Worm (Caenorhabditis elegans): ENCODE results near the gene F01G10.10.

F01G10.10 gene

DNA sequence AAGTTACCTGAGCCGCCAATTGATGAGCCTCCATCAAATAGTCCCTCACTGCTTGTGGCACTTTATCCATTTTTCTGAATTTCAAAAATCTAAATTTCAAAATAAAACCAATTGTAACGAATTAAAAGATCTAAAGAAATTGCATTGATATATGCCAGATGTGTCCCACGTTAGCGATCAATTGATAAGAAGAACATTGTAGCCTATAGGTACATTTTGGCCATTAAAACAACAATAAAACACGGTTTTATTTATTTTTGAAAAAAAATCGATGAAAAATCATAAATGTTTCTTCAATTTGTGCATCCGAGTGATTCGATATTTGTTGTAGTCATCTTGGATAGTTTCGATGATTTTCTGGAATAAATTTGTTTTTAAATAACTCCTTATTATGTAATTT is 6.9 kb upstream of the F01G10.10 start, which contains the start of gene ech-8:
Gene ech-8, minus strand, starts transcription at position 132 of the 400 bp plus-strand sequence.
- TF ChIP-seq unc-62 (GFP tag; optimal IDR thresholded peaks at IDR 0.05), result no peak

DNA sequence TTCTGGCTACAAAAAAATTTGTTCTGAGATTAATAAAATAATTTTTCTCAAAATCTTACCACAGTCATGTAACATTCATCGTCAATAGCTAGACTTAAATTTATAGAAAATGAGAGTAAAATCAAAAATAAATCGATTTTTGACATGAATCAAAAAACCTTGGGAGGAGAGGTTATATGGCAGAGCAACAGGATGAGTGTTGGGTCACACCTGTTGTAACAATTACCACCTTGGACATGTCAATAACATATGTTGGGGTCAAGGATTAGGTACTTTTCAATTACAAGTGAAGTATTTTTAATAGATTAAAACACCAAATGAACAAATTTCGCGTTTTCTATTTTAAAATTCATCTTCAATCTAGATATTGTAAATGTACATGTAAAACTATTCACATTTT is 4.3 kb upstream of the F01G10.10 start, which contains the start of gene lipl-7:
Gene lipl-7, minus strand, starts transcription at position 165 of the 400 bp plus-strand sequence.
- TF ChIP-seq unc-62 (GFP tag; optimal IDR thresholded peaks at IDR 0.05), result no peak

DNA sequence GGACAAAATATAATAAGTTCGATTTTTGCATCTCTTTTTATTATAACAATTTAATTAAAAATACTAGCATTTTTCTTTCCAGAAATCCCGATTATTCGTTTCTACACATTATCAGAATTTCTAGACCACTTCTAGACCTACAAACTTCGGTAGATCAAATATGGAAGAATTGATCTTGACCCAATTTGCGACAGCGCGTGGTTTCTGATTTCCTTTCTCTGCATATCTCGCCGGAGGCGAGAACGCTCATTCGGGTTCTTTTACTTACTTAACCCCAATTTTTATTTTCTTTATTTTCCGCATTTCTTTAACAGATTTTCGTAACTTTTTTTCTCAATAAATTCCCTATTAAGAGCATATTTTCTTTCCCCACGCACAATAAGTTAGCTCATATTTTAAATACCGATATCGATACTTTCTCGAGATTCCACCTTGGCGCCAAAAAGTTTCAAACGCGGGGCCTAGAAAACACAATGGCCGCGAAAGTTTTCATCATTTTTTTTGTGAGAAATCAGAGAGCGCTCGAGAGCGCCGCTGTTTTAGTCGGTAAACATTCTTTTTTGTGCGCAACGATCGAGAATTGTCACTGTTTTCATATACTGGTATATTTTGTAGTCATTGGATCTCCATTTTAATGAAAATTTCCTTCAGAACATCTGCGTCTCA is 3.4 kb upstream of the F01G10.10 start:
- no peak for TF ChIP-seq unc-62 (GFP tag; optimal IDR thresholded peaks at IDR 0.05)

DNA sequence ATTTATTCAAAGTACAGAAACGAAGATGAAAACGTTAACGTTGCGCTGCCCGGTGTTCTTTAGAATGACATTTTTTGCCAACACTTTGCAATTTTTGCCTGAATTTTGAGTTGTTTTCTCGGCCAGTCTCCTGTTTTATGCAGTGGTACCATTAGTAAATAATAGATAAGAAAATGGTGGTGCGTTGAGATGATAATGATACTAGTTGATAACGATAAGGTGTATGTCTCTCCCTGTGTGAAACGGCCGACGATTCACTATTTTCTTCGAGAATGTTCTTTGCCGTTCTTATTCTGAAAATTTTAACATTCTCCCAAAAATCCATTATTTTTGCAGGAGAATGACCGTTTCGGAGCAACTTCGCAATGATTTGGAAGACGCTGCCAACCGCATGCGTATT is 2.7 kb upstream of the F01G10.10 start, which contains the start of gene tkt-1:
Gene tkt-1, plus strand, starts transcription at position 337 of the 400 bp plus-strand sequence.
- no peak for TF ChIP-seq unc-62 (GFP tag; optimal IDR thresholded peaks at IDR 0.05)

DNA sequence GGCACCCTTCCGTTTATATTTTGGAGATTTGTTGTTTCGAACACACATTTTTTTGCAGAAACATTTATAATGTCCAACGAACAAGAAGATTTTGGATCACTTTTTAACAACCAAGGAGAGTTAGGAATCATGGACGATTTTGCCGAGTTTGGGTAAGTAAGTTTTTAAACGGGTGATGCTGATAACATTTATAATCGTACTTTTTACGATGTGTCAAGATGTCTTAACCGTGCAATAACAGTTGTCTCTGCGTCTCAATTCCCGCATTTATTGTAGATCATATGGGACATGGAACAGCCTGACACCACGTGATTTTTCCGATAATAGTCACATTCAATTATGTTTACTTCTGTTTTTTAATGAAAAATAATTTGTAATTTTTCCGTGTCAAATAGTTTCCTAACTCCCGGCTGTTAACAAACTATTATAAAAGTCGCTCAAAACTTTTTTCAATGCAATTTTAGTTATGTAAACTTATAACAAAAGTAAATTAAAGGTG is 4.7 kb downstream of the F01G10.10 start, which contains the start of gene daf-14:
Gene daf-14, plus strand, starts transcription at position 51 of the 499 bp plus-strand sequence.
- TF ChIP-seq unc-62 (GFP tag; optimal IDR thresholded peaks at IDR 0.05), result no peak

DNA sequence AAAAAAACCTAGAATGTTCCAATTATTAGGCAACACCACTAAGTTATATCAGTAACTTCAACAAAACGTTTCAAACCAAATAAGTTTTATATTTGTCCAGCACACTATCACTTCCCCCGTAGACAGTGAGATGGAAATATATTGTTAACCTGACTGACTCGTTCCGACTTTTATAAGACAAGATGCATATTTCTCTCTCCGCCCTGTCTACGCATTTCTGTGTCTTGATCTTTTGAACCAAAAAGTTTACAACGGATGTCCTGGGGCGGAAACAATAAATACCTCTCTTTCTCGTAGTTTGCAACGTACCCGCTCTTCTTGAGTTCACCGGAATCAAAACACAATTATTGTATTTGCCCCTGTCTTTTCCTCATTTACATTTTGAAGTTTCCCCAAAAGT is 5.3 kb downstream of the F01G10.10 start:
- TF ChIP-seq unc-62 (GFP tag; optimal IDR thresholded peaks at IDR 0.05), result no peak

DNA sequence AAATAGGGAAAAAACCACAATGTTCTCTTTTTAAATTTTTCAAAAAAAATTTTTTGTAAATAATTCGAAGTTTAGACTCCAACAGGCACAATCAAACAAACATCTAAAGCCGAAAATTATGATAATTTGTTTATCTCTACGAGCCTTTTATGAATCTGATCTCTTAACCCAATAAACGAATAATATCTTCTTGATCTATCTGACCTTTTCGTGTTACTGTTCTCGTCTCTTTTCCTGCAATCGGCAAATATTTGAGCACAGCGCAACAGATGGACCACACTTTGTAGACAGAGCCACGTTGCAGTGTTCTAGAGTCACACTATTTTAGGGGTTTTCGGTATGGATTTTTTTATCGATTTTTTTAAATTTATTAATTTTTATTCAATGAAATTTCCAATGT is 5.8 kb downstream of the F01G10.10 start:
- no peak for TF ChIP-seq unc-62 (GFP tag; optimal IDR thresholded peaks at IDR 0.05)

DNA sequence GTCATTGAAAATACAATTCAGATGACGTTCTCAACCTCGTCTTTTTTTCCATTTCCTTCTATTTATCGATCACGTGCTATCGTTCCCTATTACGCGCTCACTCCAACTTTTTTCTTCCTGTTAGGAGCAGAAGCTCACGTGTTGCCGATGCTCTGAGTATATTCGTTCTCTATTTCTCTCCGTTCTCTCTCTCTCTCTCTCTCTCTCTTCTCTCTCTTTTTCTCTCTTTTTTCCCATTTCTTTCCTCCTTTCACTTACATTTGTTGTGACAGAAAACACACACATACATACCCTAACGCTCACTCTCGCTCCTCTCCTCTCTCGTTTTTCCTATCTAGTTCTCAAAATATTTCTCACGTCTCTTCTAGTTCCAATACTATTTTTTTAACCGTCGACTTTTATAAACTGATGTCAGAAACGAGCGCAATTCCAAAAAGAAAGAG is 6.4 kb downstream of the F01G10.10 start:
- no peak for TF ChIP-seq unc-62 (GFP tag; optimal IDR thresholded peaks at IDR 0.05)

DNA sequence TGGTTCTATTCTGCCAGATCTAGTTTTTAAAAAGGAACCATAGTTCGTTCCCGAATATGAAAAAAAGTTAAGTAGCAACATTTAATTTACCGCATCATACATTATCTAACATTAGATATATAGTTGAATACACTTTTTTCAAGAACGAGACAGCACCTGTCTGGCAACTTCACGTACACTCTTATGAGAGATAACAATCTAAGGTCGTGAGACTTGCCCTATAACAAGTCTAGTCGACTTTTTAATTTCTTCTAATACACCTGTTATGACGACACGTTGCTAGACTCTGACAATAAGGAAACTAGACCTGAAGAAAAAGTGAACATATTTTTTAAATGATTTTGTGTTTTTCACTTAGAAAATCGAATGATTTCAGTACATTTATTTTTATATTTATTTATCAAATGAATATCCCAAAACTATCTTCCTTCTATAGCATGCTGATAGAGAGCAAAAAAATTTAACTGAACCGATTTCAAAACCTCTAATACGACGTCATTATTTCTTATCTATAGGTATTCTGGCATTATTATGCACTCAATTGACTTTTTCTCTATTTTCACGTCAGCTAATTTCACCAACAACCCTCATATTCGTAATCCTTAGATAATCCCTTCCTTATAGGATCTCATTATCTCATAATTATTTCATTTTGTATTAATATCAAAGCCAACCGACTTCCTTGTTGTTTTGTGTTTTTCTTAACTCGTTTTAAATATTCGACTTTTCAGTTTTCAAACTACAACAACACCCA is 7.1 kb downstream of the F01G10.10 start:
- no peak for TF ChIP-seq unc-62 (GFP tag; optimal IDR thresholded peaks at IDR 0.05)

DNA sequence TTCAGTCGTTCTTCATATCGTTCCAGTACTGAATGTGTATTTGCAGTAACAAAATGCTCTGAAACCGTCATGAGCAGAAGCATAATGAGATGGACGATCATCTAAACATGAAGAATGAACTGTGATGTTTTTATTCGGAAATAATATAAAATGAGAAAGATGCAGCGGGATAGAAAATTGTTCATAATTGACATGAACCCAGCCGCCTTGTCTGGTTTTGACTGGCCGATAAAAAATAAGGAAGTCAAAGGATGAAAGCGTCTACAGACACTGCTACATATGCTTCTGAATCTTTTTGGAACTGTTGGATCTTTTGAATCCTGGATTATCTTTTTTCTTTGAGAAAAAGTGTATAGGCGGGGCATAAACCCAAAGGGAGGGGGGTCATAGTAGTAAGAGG is 13.6 kb downstream of the F01G10.10 start, which contains the start of gene F01G10.9:
Gene F01G10.9, minus strand, starts transcription at position 101 of the 400 bp plus-strand sequence.
- no peak for TF ChIP-seq unc-62 (GFP tag; optimal IDR thresholded peaks at IDR 0.05)

DNA sequence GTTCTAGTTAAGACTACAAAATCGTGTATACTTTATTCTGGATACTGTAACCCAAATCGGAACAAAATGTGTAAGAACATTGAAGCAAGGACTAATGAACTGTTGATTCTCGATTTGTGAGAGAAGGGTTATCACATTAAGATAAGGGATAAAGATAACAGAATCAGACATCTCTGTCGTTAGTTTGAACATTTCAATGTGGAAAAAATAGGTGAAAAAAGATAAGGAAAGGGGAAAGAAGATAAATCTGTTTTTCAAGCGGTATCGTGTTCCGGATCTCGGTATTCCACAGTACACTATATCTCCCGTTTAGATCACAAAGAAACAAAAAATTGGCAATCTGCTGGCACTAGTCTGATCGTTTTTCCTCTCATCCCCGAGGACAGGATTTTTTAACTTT is 15.1 kb downstream of the F01G10.10 start:
- no peak for TF ChIP-seq unc-62 (GFP tag; optimal IDR thresholded peaks at IDR 0.05)

DNA sequence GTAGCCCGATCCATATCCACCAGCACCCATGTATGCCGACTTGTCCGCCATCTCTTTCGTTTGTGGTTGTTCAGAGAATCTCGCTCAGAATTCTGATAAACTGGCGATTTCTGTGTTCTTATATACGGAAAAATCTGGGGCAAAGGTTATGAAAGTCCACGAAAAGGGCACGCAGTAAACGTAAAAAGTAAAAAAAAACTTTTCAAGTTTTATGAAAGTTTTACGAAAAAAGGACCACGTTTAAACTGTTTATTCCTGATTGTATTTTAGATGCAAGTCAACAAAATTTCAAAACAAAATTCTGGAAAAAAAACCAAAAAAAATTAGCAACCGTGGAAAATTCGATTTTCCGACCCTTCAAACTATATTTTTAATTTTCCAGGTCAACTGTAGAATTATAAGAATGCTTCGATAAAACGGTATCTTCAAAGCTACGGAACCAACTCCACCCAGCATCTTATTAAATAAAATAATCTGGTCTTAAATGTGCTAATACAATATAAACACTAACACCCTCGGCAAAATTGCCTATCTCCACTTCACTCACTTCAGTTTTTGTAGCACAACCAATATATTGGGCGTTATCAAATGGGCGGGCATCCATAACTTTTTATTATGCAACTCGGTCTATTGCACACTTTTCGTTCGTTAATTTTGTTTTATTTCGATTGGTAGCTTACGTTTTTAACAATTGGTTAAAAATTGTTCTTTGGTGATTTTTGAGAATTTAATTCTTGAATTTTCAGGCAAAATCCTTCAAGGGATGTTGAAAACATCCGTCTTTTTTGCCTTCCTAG is 23.4 kb downstream of the F01G10.10 start, which contains the start of the genes nspd-7 and Y43C5A.2:
Gene nspd-7, minus strand, starts transcription at position 51 of the 797 bp plus-strand sequence.
Gene Y43C5A.2, plus strand, starts transcription at position 747 of the 797 bp plus-strand sequence.
- no peak for TF ChIP-seq unc-62 (GFP tag; optimal IDR thresholded peaks at IDR 0.05)

DNA sequence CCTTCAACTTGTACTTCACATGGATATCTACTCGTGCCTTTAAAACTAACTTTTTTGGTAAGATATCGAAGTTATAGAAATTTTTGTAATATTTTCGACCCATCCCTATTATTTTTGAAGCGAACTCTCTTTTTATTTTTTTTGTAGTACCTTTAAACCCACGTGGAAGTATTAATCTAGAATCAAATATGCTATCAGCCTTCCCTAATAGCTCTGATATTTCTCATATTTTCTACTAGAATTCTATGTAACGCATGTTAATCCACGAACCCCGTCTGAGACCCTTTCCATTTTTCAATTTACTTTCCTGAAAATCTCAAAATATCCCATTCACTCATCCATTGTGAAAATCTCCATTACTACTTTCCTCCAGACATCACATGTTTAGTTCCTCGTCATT is 27.4 kb downstream of the F01G10.10 start:
- no peak for TF ChIP-seq unc-62 (GFP tag; optimal IDR thresholded peaks at IDR 0.05)

DNA sequence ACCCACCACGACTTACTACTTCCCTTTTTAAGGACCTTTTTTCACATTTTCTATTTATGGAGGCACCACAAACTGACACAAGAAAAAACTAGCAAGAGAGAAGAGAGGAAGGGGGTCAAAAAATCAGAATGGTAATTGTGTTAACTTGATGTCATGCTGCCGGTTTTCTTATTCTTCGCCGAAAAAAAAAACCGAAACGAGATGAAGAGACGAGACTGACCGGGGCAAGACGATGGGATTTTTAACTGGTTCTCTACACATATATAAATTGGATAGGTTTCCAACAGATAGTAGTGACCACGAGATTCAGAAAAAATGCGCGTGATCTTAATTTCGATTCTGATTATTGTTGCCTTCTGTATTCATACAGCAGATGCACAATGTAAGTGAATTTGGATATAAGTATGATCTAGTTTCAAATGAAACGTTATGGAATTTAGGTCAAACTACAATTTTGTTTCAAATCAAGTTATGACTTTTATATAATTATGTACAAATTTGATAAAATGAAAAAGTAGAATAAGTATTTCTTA is 27.9 kb downstream of the F01G10.10 start, which contains the start of gene Y43C5A.3:
Gene Y43C5A.3, plus strand, starts transcription at position 256 of the 533 bp plus-strand sequence.
- no peak for TF ChIP-seq unc-62 (GFP tag; optimal IDR thresholded peaks at IDR 0.05)

DNA sequence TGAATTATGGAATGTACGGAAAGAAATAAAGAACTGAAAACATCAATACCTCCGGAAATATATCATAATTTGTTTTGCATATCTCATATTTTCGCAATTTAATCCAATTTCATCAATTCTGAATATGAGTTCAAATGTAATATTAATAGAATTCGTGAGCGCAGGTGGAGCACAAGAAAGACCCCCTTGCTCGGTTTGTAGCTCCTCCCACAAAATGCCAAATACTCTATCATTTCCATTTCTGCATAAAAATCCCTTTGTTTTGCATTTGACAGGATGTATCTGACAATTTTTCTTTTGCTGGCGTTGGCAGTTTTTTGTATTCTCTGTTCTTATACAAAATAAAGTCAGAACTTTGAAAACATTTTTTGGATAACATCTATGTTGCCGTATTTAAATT is 29.1 kb downstream of the F01G10.10 start:
- no peak for TF ChIP-seq unc-62 (GFP tag; optimal IDR thresholded peaks at IDR 0.05)

Measured in whole organism, dauer.